Worm (Caenorhabditis elegans): Measurements from ENCODE around the gene F29A7.8.
A peak's percentile ranks its signal among the peaks of the same experiment; 100 is the strongest.

Gene F29A7.8

ce11 chrII:2758476-2758875 lies 622 bp upstream of the F29A7.8 start, which contains the start of gene fbxb-107:
TSS of gene fbxb-107 (plus strand) at chrII:2758772.
- TF ChIP-seq ceh-48 (tag; optimal IDR thresholded peaks at IDR 0.05) = peak; percentile 54
- no peak for TF ChIP-seq hlh-15 (tag; optimal IDR thresholded peaks at IDR 0.05)
- TF ChIP-seq hlh-30 (tag; optimal IDR thresholded peaks at IDR 0.05; ENCODE audit: insufficient read depth) = peak; percentile 72

ce11 chrII:2756351-2756750 lies 1.5 kb downstream of the F29A7.8 start:
- TF ChIP-seq C08G9.2 (tag; optimal IDR thresholded peaks at IDR 0.05) (no peak), hlh-30 (tag; optimal IDR thresholded peaks at IDR 0.05; ENCODE audit: insufficient read depth) (no peak), madf-2 (tag; optimal IDR thresholded peaks at IDR 0.05) (no peak), ceh-30 (tag; optimal IDR thresholded peaks at IDR 0.05) (no peak), ceh-2 (tag; optimal IDR thresholded peaks at IDR 0.05) (no peak), pha-4 (tag; optimal IDR thresholded peaks at IDR 0.05) (no peak), dmd-4 (tag; optimal IDR thresholded peaks at IDR 0.05; ENCODE audit: borderline replicate concordance) (no peak)

ce11 chrII:2754595-2754994 lies 3.3 kb downstream of the F29A7.8 start:
- peak; percentile 29 for TF ChIP-seq elt-4 (tag; optimal IDR thresholded peaks at IDR 0.05)
- no peak for TF ChIP-seq ceh-6 (GFP tag; optimal IDR thresholded peaks at IDR 0.05)

ce11 chrII:2752999-2753398 lies 4.9 kb downstream of the F29A7.8 start, which contains the start of gene F29A7.3:
TSS of gene F29A7.3 (plus strand) at chrII:2753299.
- TF ChIP-seq ceh-48 (tag; optimal IDR thresholded peaks at IDR 0.05) = peak; percentile 8
- no peak for TF ChIP-seq C38D4.7 (GFP tag; optimal IDR thresholded peaks at IDR 0.05)

- TF ChIP-seq che-1 (tag; optimal IDR thresholded peaks at IDR 0.05) = peak; percentile 2
- peak; percentile 81 for TF ChIP-seq C08G9.2 (tag; optimal IDR thresholded peaks at IDR 0.05)
- peak; percentile 51 for TF ChIP-seq zip-5 (tag; optimal IDR thresholded peaks at IDR 0.05)
- TF ChIP-seq fkh-6 (tag; optimal IDR thresholded peaks at IDR 0.05) = no peak
- TF ChIP-seq nfya-1 (tag; optimal IDR thresholded peaks at IDR 0.05) = peak; percentile 24
- peak; percentile 68 for TF ChIP-seq tbx-7 (tag; optimal IDR thresholded peaks at IDR 0.05)
- TF ChIP-seq hlh-6 (tag; optimal IDR thresholded peaks at IDR 0.05) = no peak
- no peak for TF ChIP-seq unc-55 (GFP tag; optimal IDR thresholded peaks at IDR 0.05)
- TF ChIP-seq ceh-30 (tag; optimal IDR thresholded peaks at IDR 0.05) = peak; percentile 16
- peak; percentile 69 for TF ChIP-seq ceh-14 (tag; optimal IDR thresholded peaks at IDR 0.05)
- no peak for TF ChIP-seq hlh-15 (tag; optimal IDR thresholded peaks at IDR 0.05)
- TF ChIP-seq ceh-2 (tag; optimal IDR thresholded peaks at IDR 0.05) = peak; percentile 75
- peak; percentile 68 for TF ChIP-seq ets-4 (tag; optimal IDR thresholded peaks at IDR 0.05)
- TF ChIP-seq lim-6 (tag; optimal IDR thresholded peaks at IDR 0.05) = peak; percentile 17
- TF ChIP-seq ceh-34 (tag; optimal IDR thresholded peaks at IDR 0.05) = peak; percentile 43
- peak; percentile 85 for TF ChIP-seq ceh-31 (tag; optimal IDR thresholded peaks at IDR 0.05)
- TF ChIP-seq gmeb-2 (tag; optimal IDR thresholded peaks at IDR 0.05) = no peak
- peak; percentile 77 for TF ChIP-seq tbx-2 (tag; optimal IDR thresholded peaks at IDR 0.05)
- peak; percentile 2 for TF ChIP-seq F13H6.1 (tag; optimal IDR thresholded peaks at IDR 0.05)
- TF ChIP-seq fax-1 (tag; optimal IDR thresholded peaks at IDR 0.05) = peak; percentile 32
- TF ChIP-seq pat-9 (tag; optimal IDR thresholded peaks at IDR 0.05) = no peak
- TF ChIP-seq unc-42 (tag; optimal IDR thresholded peaks at IDR 0.05) = peak; percentile 81
- TF ChIP-seq C38D4.7 (GFP tag; optimal IDR thresholded peaks at IDR 0.05) = no peak
- peak; percentile 4 for TF ChIP-seq eyg-1 (tag; optimal IDR thresholded peaks at IDR 0.05)
- no peak for TF ChIP-seq lin-11 (tag; optimal IDR thresholded peaks at IDR 0.05)
- no peak for TF ChIP-seq ceh-48 (tag; optimal IDR thresholded peaks at IDR 0.05)
These were observed 5.3 kb downstream of the F29A7.8 start, which contains the start of gene F29A7.6 for ce11 chrII:2752536-2752935. TSS of gene F29A7.6 (minus strand) at chrII:2752611.

ce11 chrII:2751278-2751677 lies 6.6 kb downstream of the F29A7.8 start:
- TF ChIP-seq odd-2 (tag; optimal IDR thresholded peaks at IDR 0.05) (no peak), zip-5 (tag; optimal IDR thresholded peaks at IDR 0.05) (no peak), npax-4 (tag; optimal IDR thresholded peaks at IDR 0.05) (no peak), elt-4 (tag; optimal IDR thresholded peaks at IDR 0.05) (no peak), unc-3 (GFP tag; conservative IDR thresholded peaks at IDR 0.05) (no peak), unc-3 (tag; optimal IDR thresholded peaks at IDR 0.05) (no peak), nhr-232 (tag; optimal IDR thresholded peaks at IDR 0.05) (no peak), hlh-30 (tag; optimal IDR thresholded peaks at IDR 0.05; ENCODE audit: insufficient read depth) (no peak), ceh-48 (tag; optimal IDR thresholded peaks at IDR 0.05) (no peak), syd-9 (tag; optimal IDR thresholded peaks at IDR 0.05) (no peak), hlh-8 (tag; optimal IDR thresholded peaks at IDR 0.05) (no peak), pqm-1 (tag; optimal IDR thresholded peaks at IDR 0.05) (no peak), dve-1 (tag; optimal IDR thresholded peaks at IDR 0.05) (no peak), eyg-1 (tag; optimal IDR thresholded peaks at IDR 0.05) (no peak)
